Fruit fly (Drosophila melanogaster) Kc167 (cell line): Measurements from ENCODE around the gene CG34179.

Experiments used
- Myc ChIP-seq: fragments of >200 bp; optimal IDR thresholded peaks from 2 replicates; lab custom pipeline; 2017; ENCODE audit warnings: missing external identifiers
- h ChIP-seq: fragments of >200 bp; optimal IDR thresholded peaks from 3 replicates; lab custom pipeline; 2018; ENCODE audit warnings: missing external identifiers
- insv ChIP-seq: fragments of >200 bp; optimal IDR thresholded peaks from 3 replicates; lab custom pipeline; 2018; ENCODE audit warnings: missing external identifiers
- psq ChIP-seq: fragments of >200 bp; optimal IDR thresholded peaks from 2 replicates; lab custom pipeline; 2017; ENCODE audit warnings: missing external identifiers
- ttk ChIP-seq: sonication (Bioruptor generic); optimal IDR thresholded peaks from 2 replicates; lab custom pipeline; 2017; ENCODE audit warnings: missing external identifiers

- TF ChIP-seq insv (lab: Kevin White, UChicago) (no peak), ttk (lab: Kevin White, UChicago) (no peak), psq (lab: Kevin White, UChicago) (no peak), h (lab: Kevin White, UChicago) (no peak), Myc (no peak)
Measured at dm6 chr2L:6048542-6048941, at the start of gene CG34179, which contains the start of gene slmo.
